Worm (Caenorhabditis elegans) whole organism, late embryonic: Measurements from ENCODE around the gene C14A6.8.

Experiments used
- C08G9.2 ChIP-seq: sonication (generic microtip); optimal IDR thresholded peaks from 2 replicates; lab custom pipeline; 2016; ENCODE audit warnings: mild to moderate bottlenecking, missing genetic modification characterization, moderate library complexity, missing compliant biosample characterization
- C38D4.7 ChIP-seq: fragments of 200-800 bp; sonication (Bioruptor generic); optimal IDR thresholded peaks from 2 replicates; lab custom pipeline; 2018; ENCODE audit warnings: mild to moderate bottlenecking, missing genetic modification characterization, moderate library complexity, missing compliant biosample characterization
- F13H6.1 ChIP-seq: sonication (generic microtip); optimal IDR thresholded peaks from 2 replicates; lab custom pipeline; 2016; ENCODE audit warnings: missing genetic modification characterization, missing compliant biosample characterization
- K02D7.2 ChIP-seq: sonication (generic microtip); optimal IDR thresholded peaks from 2 replicates; lab custom pipeline; 2017; ENCODE audit warnings: mild to moderate bottlenecking, missing genetic modification characterization, missing compliant biosample characterization
- T23F11.4 ChIP-seq: fragments of 200-800 bp; sonication (Bioruptor generic); optimal IDR thresholded peaks from 2 replicates; lab custom pipeline; 2018; ENCODE audit warnings: mild to moderate bottlenecking, missing genetic modification characterization, missing compliant biosample characterization
- Y22D7AL.16 ChIP-seq: sonication (generic microtip); optimal IDR thresholded peaks from 2 replicates; lab custom pipeline; 2016; ENCODE audit warnings: missing genetic modification characterization, missing compliant biosample characterization
- ahr-1 ChIP-seq: sonication (generic microtip); optimal IDR thresholded peaks from 2 replicates; lab custom pipeline; 2016; ENCODE audit warnings: missing genetic modification characterization, missing compliant biosample characterization
- ceh-18 ChIP-seq: sonication (generic microtip); optimal IDR thresholded peaks from 2 replicates; lab custom pipeline; 2016; ENCODE audit warnings: missing genetic modification characterization, missing compliant biosample characterization
- ceh-19 ChIP-seq: fragments of 200-800 bp; sonication (Bioruptor generic); optimal IDR thresholded peaks from 2 replicates; lab custom pipeline; 2018; ENCODE audit warnings: mild to moderate bottlenecking, missing genetic modification characterization, missing compliant biosample characterization
- ceh-2 ChIP-seq: sonication (generic microtip); optimal IDR thresholded peaks from 2 replicates; lab custom pipeline; 2016; ENCODE audit warnings: missing genotype, missing genetic modification characterization, missing compliant biosample characterization
- ceh-22 ChIP-seq: sonication (generic microtip); optimal IDR thresholded peaks from 2 replicates; lab custom pipeline; 2017; ENCODE audit warnings: missing biosample characterization, missing genetic modification characterization
- ceh-24 ChIP-seq: sonication (generic microtip); optimal IDR thresholded peaks from 2 replicates; lab custom pipeline; 2016; ENCODE audit warnings: mild to moderate bottlenecking, missing genetic modification characterization, missing compliant biosample characterization
- ceh-34 ChIP-seq: sonication (generic microtip); optimal IDR thresholded peaks from 2 replicates; lab custom pipeline; 2016; ENCODE audit warnings: mild to moderate bottlenecking, missing genetic modification characterization, missing compliant biosample characterization
- ceh-9 ChIP-seq: sonication (generic microtip); optimal IDR thresholded peaks from 2 replicates; lab custom pipeline; 2016; ENCODE audit warnings: mild to moderate bottlenecking, missing genetic modification characterization, inconsistent platforms, missing compliant biosample characterization
- che-1 ChIP-seq: sonication (generic microtip); optimal IDR thresholded peaks from 2 replicates; lab custom pipeline; 2016; ENCODE audit warnings: mild to moderate bottlenecking, missing genetic modification characterization, missing compliant biosample characterization
- ets-4 ChIP-seq: sonication (generic microtip); optimal IDR thresholded peaks from 2 replicates; lab custom pipeline; 2016; ENCODE audit warnings: missing genetic modification characterization, missing compliant biosample characterization
- eyg-1 ChIP-seq: sonication (generic microtip); optimal IDR thresholded peaks from 2 replicates; lab custom pipeline; 2016; ENCODE audit warnings: missing genotype, missing genetic modification characterization, missing compliant biosample characterization
- gmeb-2 ChIP-seq: sonication (generic microtip); optimal IDR thresholded peaks from 2 replicates; lab custom pipeline; 2016; ENCODE audit warnings: missing genetic modification characterization, inconsistent platforms, missing compliant biosample characterization
- hlh-15 ChIP-seq: sonication (generic microtip); optimal IDR thresholded peaks from 2 replicates; lab custom pipeline; 2016; ENCODE audit warnings: missing genetic modification characterization, missing compliant biosample characterization
- hlh-30 ChIP-seq: sonication (generic microtip); optimal IDR thresholded peaks from 2 replicates; lab custom pipeline; 2017; ENCODE audit warnings: antibody characterized with exemption, missing genetic modification characterization, missing compliant biosample characterization; ENCODE audit not compliant: insufficient read depth
- hlh-6 ChIP-seq: sonication (generic microtip); optimal IDR thresholded peaks from 2 replicates; lab custom pipeline; 2016; ENCODE audit warnings: missing genotype, missing genetic modification characterization, missing compliant biosample characterization
- mec-3 ChIP-seq: sonication (generic microtip); optimal IDR thresholded peaks from 2 replicates; lab custom pipeline; 2016; ENCODE audit warnings: borderline replicate concordance, missing genetic modification characterization, missing compliant biosample characterization
- nhr-232 ChIP-seq: sonication (generic microtip); optimal IDR thresholded peaks from 2 replicates; lab custom pipeline; 2016; ENCODE audit warnings: missing genetic modification characterization, missing compliant biosample characterization
- pag-3 ChIP-seq: sonication (generic microtip); optimal IDR thresholded peaks from 2 replicates; lab custom pipeline; 2016; ENCODE audit warnings: missing compliant biosample characterization, missing genetic modification characterization, borderline replicate concordance
- pha-2 ChIP-seq: sonication (generic microtip); optimal IDR thresholded peaks from 2 replicates; lab custom pipeline; 2017; ENCODE audit warnings: mild to moderate bottlenecking, missing genetic modification characterization, missing compliant biosample characterization
- pha-4 ChIP-seq: fragments of 150-350 bp; optimal IDR thresholded peaks from 2 replicates; lab custom pipeline; 2018; ENCODE audit warnings: missing biosample characterization, missing genetic modification reagents, missing genetic modification characterization
- sdc-2 ChIP-seq: sonication (generic microtip); optimal IDR thresholded peaks from 2 replicates; lab custom pipeline; 2016; ENCODE audit warnings: missing genotype, missing genetic modification characterization, missing compliant biosample characterization
- sox-2 ChIP-seq: fragments of 200-800 bp; sonication (Bioruptor generic); IDR thresholded peaks from 2 replicates; pipeline ENCODE4 v1.3.6; 2022; ENCODE audit warnings: missing genetic modification reagents, missing genetic modification characterization, missing compliant biosample characterization
- tbx-7 ChIP-seq: sonication (generic microtip); optimal IDR thresholded peaks from 2 replicates; lab custom pipeline; 2016; ENCODE audit warnings: missing genotype, missing genetic modification characterization, missing compliant biosample characterization
- ttx-3 ChIP-seq: sonication (generic microtip); optimal IDR thresholded peaks from 2 replicates; lab custom pipeline; 2016; ENCODE audit warnings: missing genetic modification reagents, missing genetic modification characterization, missing compliant biosample characterization
- unc-3 ChIP-seq, 2 experiments: fragments of 200-800 bp in 1 of 2; sonication (Bioruptor generic) in 1 of 2; sonication (generic microtip) in 1 of 2; conservative IDR thresholded peaks in 1 of 2; optimal IDR thresholded peaks in 1 of 2; 2 replicates each; pipeline versions ENCODE4 v1.3.6 to Lab custom; 2016 to 2022; ENCODE audit warnings: missing compliant biosample characterization in 2 of 2, missing genetic modification characterization in 2 of 2, missing genetic modification reagents in 1 of 2
- unc-42 ChIP-seq: sonication (generic microtip); optimal IDR thresholded peaks from 2 replicates; lab custom pipeline; 2016; ENCODE audit warnings: missing genotype, missing genetic modification characterization, missing compliant biosample characterization
- unc-86 ChIP-seq: sonication (generic microtip); optimal IDR thresholded peaks from 2 replicates; lab custom pipeline; 2016; ENCODE audit warnings: missing genetic modification characterization, missing compliant biosample characterization
- zip-5 ChIP-seq: sonication (generic microtip); optimal IDR thresholded peaks from 2 replicates; lab custom pipeline; 2016; ENCODE audit warnings: missing genetic modification characterization, missing compliant biosample characterization

C14A6.8 gene

ce11 chrV:18188328-18188727, 16.9 kb upstream of the C14A6.8 start, which contains the start of gene clec-245:
clec-245 (minus strand) TSS chrV:18188428.
- TF ChIP-seq mec-3 (tag; lab: Kevin White, UChicago): no peak
- TF ChIP-seq che-1 (tag; lab: Kevin White, UChicago): no peak
- no peak for TF ChIP-seq ceh-9 (tag; lab: Kevin White, UChicago)
- no peak for TF ChIP-seq gmeb-2
- TF ChIP-seq hlh-6 (tag; lab: Kevin White, UChicago): no peak
- no peak for TF ChIP-seq sox-2 (GFP tag; lab: Robert Waterston, UW)
- TF ChIP-seq hlh-30 (tag; lab: Kevin White, UChicago): no peak
- no peak for TF ChIP-seq pha-4

- TF ChIP-seq pag-3 (tag; lab: Kevin White, UChicago) (no peak), ets-4 (tag; lab: Kevin White, UChicago) (no peak), zip-5 (tag; lab: Kevin White, UChicago) (no peak), K02D7.2 (tag; lab: Kevin White, UChicago) (no peak), ceh-34 (tag; lab: Kevin White, UChicago) (no peak), F13H6.1 (tag; lab: Kevin White, UChicago) (no peak), unc-3 (GFP tag; conservative IDR thresholded peaks at IDR 0.05; lab: Robert Waterston, UW) (no peak), unc-3 (tag; optimal IDR thresholded peaks at IDR 0.05; lab: Kevin White, UChicago) (no peak), C08G9.2 (tag; lab: Kevin White, UChicago) (no peak), ceh-24 (tag; lab: Kevin White, UChicago) (no peak), Y22D7AL.16 (tag; lab: Kevin White, UChicago) (no peak), ceh-2 (no peak)
These were observed 13.4 kb upstream of the C14A6.8 start, which contains the start of gene C31G12.3 for ce11 chrV:18184910-18185309. C31G12.3 (plus strand) TSS chrV:18185210.

- no peak for TF ChIP-seq ceh-19
- TF ChIP-seq pha-4: no peak
- TF ChIP-seq ceh-24 (tag; lab: Kevin White, UChicago): no peak
- no peak for TF ChIP-seq eyg-1 (tag; lab: Kevin White, UChicago)
- TF ChIP-seq ceh-18 (tag; lab: Kevin White, UChicago): no peak
- no peak for TF ChIP-seq gmeb-2
- TF ChIP-seq T23F11.4 (GFP tag; lab: Kevin White, UChicago): no peak
- no peak for TF ChIP-seq zip-5 (tag; lab: Kevin White, UChicago)
These were observed 8.2 kb upstream of the C14A6.8 start, which contains the start of gene C31G12.1 for ce11 chrV:18179663-18180062. C31G12.1 (plus strand) TSS chrV:18179963.

ce11 chrV:18178659-18179058, 7.2 kb upstream of the C14A6.8 start, which contains the start of gene C31G12.4:
C31G12.4 (minus strand) TSS chrV:18178759.
- TF ChIP-seq Y22D7AL.16 (tag; lab: Kevin White, UChicago) (no peak), ahr-1 (tag; lab: Kevin White, UChicago) (no peak), C08G9.2 (tag; lab: Kevin White, UChicago) (no peak), hlh-30 (tag; lab: Kevin White, UChicago) (no peak), T23F11.4 (GFP tag; lab: Kevin White, UChicago) (no peak), ceh-22 (no peak), pha-2 (tag; lab: Kevin White, UChicago) (no peak), C38D4.7 (no peak), ttx-3 (no peak), hlh-6 (tag; lab: Kevin White, UChicago) (no peak), unc-86 (tag; lab: Kevin White, UChicago) (no peak), nhr-232 (tag; lab: Kevin White, UChicago) (no peak), ceh-24 (tag; lab: Kevin White, UChicago) (no peak), tbx-7 (tag; lab: Kevin White, UChicago) (no peak), pha-4 (no peak)

- TF ChIP-seq hlh-15 (tag; lab: Kevin White, UChicago) (no peak), unc-42 (tag; lab: Kevin White, UChicago) (no peak), sdc-2 (tag; lab: Kevin White, UChicago) (no peak)
These were observed 3.2 kb downstream of the C14A6.8 start, which contains the start of gene C14A6.7 for ce11 chrV:18168266-18168665. C14A6.7 (minus strand) TSS chrV:18168366.
